Worm (Caenorhabditis elegans): ENCODE results near the gene sqv-8.
A peak's percentile ranks its signal among the peaks of the same experiment; 100 is the strongest.

sqv-8 gene

ce11 chrII:9686663-9687193 is 40.0 kb downstream of the sqv-8 start, which contains the start of gene ZK1320.9 (continued):
- TF ChIP-seq ctbp-1 (GFP tag; IDR thresholded peaks at IDR 0.05) = no peak
- peak; percentile 67 for TF ChIP-seq nhr-77 (tag; optimal IDR thresholded peaks at IDR 0.05)
- no peak for TF ChIP-seq dmd-8 (GFP tag; IDR thresholded peaks at IDR 0.05)
- TF ChIP-seq nhr-10 (tag; optimal IDR thresholded peaks at IDR 0.05) = peak; percentile 9
- TF ChIP-seq lir-3 (tag; optimal IDR thresholded peaks at IDR 0.05) = no peak
- TF ChIP-seq daf-16 (GFP tag; optimal IDR thresholded peaks at IDR 0.05) = no peak
- peak; percentile 54 for TF ChIP-seq daf-16 (tag; optimal IDR thresholded peaks at IDR 0.05)
- TF ChIP-seq mep-1 (tag; optimal IDR thresholded peaks at IDR 0.05) = peak; percentile 46
- no peak for TF ChIP-seq egl-27 (tag; optimal IDR thresholded peaks at IDR 0.05)
- TF ChIP-seq aly-2 (tag; optimal IDR thresholded peaks at IDR 0.05) = no peak
- TF ChIP-seq F10B5.3 (tag; optimal IDR thresholded peaks at IDR 0.05) = no peak
- peak in 1 of 2 experiments; percentile 41 for TF ChIP-seq mdl-1 (tag; optimal IDR thresholded peaks at IDR 0.05)
- TF ChIP-seq dpl-1 (GFP tag; optimal IDR thresholded peaks at IDR 0.05) = peak; percentile 23
- no peak for TF ChIP-seq ztf-7 (tag; optimal IDR thresholded peaks at IDR 0.05)

DNA sequence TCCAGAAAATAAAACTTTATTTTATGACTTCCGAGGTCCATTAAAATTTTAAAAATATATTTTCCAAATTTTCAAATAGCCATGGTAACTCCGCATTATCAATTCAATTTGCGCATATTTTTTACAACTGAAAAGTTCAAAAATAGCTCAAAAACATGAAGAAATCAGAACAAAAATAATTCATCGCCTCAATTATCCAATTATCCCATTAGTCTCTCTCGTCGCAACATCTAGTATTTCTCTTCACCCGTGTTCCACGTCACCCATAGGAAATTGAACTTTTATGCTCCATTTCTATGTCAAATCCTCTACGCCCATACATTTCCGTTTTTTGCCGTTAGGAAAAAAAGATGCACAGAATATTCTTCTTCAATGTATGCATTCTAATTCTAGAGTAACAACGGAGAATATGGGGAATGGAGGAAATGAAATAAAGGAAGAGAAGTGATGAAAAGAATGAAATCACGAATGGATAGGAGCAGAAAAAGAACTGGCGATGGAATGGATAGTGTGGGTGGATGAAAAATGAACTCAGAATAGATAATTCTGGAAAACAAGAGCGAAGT is 43.4 kb downstream of the sqv-8 start:
- TF ChIP-seq ctbp-1 (GFP tag; IDR thresholded peaks at IDR 0.05) = peak; percentile 64
- TF ChIP-seq duxl-1 (tag; optimal IDR thresholded peaks at IDR 0.05; ENCODE audit: poor library complexity) = no peak
- TF ChIP-seq ces-1 (GFP tag; optimal IDR thresholded peaks at IDR 0.05) = peak; percentile 73
- TF ChIP-seq F10B5.3 (tag; optimal IDR thresholded peaks at IDR 0.05) = no peak
- peak in 1 of 2 experiments; percentile 12 for TF ChIP-seq lsy-2 (tag; optimal IDR thresholded peaks at IDR 0.05)
- peak; percentile 89 for TF ChIP-seq fkh-10 (GFP tag; optimal IDR thresholded peaks at IDR 0.05)

ce11 chrII:9691839-9692238 is 45.1 kb downstream of the sqv-8 start, which contains the start of gene nlp-11:
nlp-11 (minus strand) TSS chrII:9691939.
- TF ChIP-seq nhr-28 (tag; optimal IDR thresholded peaks at IDR 0.05) = no peak
- TF ChIP-seq madf-5 (GFP tag; IDR thresholded peaks at IDR 0.05) = no peak
- TF ChIP-seq unc-62 (GFP tag; optimal IDR thresholded peaks at IDR 0.05 in 1 of 2) = peak in 1 of 2 experiments; percentile 57
- no peak for TF ChIP-seq unc-62 (tag; optimal IDR thresholded peaks at IDR 0.05)

ce11 chrII:9695942-9696341 is 49.2 kb downstream of the sqv-8 start:
- TF ChIP-seq unc-62 (GFP tag; optimal IDR thresholded peaks at IDR 0.05 in 1 of 2) = peak in 1 of 2 experiments; percentile 95
- TF ChIP-seq unc-62 (tag; optimal IDR thresholded peaks at IDR 0.05) = no peak
- no peak for TF ChIP-seq hif-1 (tag; optimal IDR thresholded peaks at IDR 0.05)
